Worm (Caenorhabditis elegans): ENCODE measurements around the gene msp-31.

DNA sequence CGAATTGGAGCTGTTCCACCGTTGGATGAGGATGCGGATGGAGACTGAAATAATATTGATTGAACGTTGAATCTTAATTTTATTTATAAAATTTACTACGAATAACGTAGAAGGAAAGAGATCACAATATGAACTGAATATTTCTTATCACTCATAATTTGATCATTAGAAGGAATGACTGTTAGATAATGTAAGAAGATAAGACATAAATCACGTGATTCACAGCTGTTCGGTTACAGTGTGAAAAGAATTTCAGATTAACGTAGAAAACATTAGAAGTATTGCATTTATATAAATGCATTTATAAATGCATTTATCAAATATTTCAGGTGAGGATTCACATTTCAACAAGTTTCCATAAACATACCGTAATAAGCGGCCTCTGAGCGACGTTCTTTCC, 26.5 kb upstream of the msp-31 start:
- TF ChIP-seq lin-13 (tag; optimal IDR thresholded peaks at IDR 0.05) = no peak
- TF ChIP-seq nhr-76 (tag; optimal IDR thresholded peaks at IDR 0.05) = no peak
- no peak for TF ChIP-seq pha-4 (tag; optimal IDR thresholded peaks at IDR 0.05)
- TF ChIP-seq unc-39 (tag; optimal IDR thresholded peaks at IDR 0.05) = no peak

Measured in whole organism, mixed stage, embryonic.